Fruit fly (Drosophila melanogaster): ENCODE measurements around the gene CrebA.

Gene CrebA

DNA sequence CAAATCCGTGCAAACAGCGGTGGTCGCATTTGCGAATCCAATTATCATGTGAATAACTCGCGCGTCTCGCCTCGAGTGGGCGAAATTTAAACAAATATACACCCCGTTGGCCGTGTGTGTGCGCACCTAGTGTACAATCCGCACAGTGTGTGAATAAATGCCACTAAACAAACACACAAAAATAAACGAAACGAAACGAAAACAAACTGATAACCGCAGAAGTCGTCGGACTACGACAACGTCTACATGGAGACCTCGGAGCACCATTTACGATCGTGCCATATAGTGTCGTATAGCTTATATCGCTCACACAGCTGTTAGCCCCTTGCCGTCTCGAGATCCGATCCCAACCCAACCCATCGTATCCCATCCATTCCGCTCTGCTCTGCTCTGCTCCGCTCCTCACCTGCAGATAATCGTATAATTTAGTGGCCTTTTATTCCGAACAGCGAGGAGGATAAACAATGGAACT lies 31.3 kb downstream of the CrebA start (continued):
- TF ChIP-seq odd (GFP tag; optimal IDR thresholded peaks at IDR 0.05) (peak; percentile 90), Hr39 (optimal IDR thresholded peaks at IDR 0.05) (no peak), HLH3B (GFP tag; IDR thresholded peaks at IDR 0.05) (peak; percentile 49; the same call in 1 of the 2 replicates), Poxn (GFP tag; IDR thresholded peaks at IDR 0.05) (no peak), pros (GFP tag; optimal IDR thresholded peaks at IDR 0.05) (peak; percentile 23), CG6683 (GFP tag; optimal IDR thresholded peaks at IDR 0.05) (peak; percentile 42), Taf1 (GFP tag; IDR thresholded peaks at IDR 0.05) (no peak), zen (tag; optimal IDR thresholded peaks at IDR 0.05) (no peak), NFAT (GFP tag; IDR thresholded peaks at IDR 0.05) (peak; percentile 32; the same call in 1 of the 2 replicates), Doc2 (GFP tag; IDR thresholded peaks at IDR 0.05) (no peak), otp (GFP tag; IDR thresholded peaks at IDR 0.05) (peak; percentile 52; the same call in 1 of the 3 replicates), gsb-n (tag; optimal IDR thresholded peaks at IDR 0.05) (no peak), Spps (tag; optimal IDR thresholded peaks at IDR 0.05) (no peak), Dfd (GFP tag; optimal IDR thresholded peaks at IDR 0.05) (no peak), grau (tag; optimal IDR thresholded peaks at IDR 0.05) (peak; percentile 48), CG13775 (GFP tag; optimal IDR thresholded peaks at IDR 0.05) (peak; percentile 42), lab (GFP tag; optimal IDR thresholded peaks at IDR 0.05) (peak; percentile 89), Usf (GFP tag; optimal IDR thresholded peaks at IDR 0.05) (no peak), GATAe (GFP tag; conservative IDR thresholded peaks at IDR 0.05) (0 out of 2 replicates have a peak, but pooled peaks have one; percentile 21), ERR (GFP tag; optimal IDR thresholded peaks at IDR 0.05) (peak; percentile 7), so (GFP tag; IDR thresholded peaks at IDR 0.05) (peak; percentile 85; the same call in 2 of the 3 replicates), vvl (GFP tag; IDR thresholded peaks at IDR 0.05) (peak; percentile 69), nerfin-1 (tag; optimal IDR thresholded peaks at IDR 0.05) (peak; percentile 72), Ets97D (GFP tag; optimal IDR thresholded peaks at IDR 0.05) (no peak), exex (tag; optimal IDR thresholded peaks at IDR 0.05) (peak; percentile 69), Abd-B (GFP tag; optimal IDR thresholded peaks at IDR 0.05) (no peak), wek (GFP tag; optimal IDR thresholded peaks at IDR 0.05) (peak; percentile 76), ase (GFP tag; IDR thresholded peaks at IDR 0.05) (peak; percentile 30; the same call in 1 of the 3 replicates), pan (optimal IDR thresholded peaks at IDR 0.05) (no peak), pan (GFP tag; optimal IDR thresholded peaks at IDR 0.05 in 1 of 2, IDR thresholded peaks at IDR 0.05 in 1 of 2) (peak in 1 of 2 experiments; percentile 53), vnd (GFP tag; IDR thresholded peaks at IDR 0.05; ENCODE audit: partially characterized antibody) (no peak), tx (GFP tag; optimal IDR thresholded peaks at IDR 0.05) (no peak), CG4820 (GFP tag; optimal IDR thresholded peaks at IDR 0.05) (no peak), pho (GFP tag; optimal IDR thresholded peaks at IDR 0.05) (peak; percentile 35), CG9215 (GFP tag; IDR thresholded peaks at IDR 0.05) (no peak), CG6254 (GFP tag; optimal IDR thresholded peaks at IDR 0.05) (no peak), CG11398 (GFP tag; optimal IDR thresholded peaks at IDR 0.05) (peak; percentile 61), scrt (GFP tag; optimal IDR thresholded peaks at IDR 0.05) (peak; percentile 57), CTCF (GFP tag; optimal IDR thresholded peaks at IDR 0.05) (no peak), chif (GFP tag; optimal IDR thresholded peaks at IDR 0.05) (no peak), lov (optimal IDR thresholded peaks at IDR 0.05) (no peak), lov (GFP tag; IDR thresholded peaks at IDR 0.05) (no peak), hbn (GFP tag; IDR thresholded peaks at IDR 0.05; ENCODE audit: partially characterized antibody) (no peak), al (GFP tag; IDR thresholded peaks at IDR 0.05) (no peak), Eip74EF (GFP tag; optimal IDR thresholded peaks at IDR 0.05) (no peak), Opbp (GFP tag; IDR thresholded peaks at IDR 0.05; ENCODE audit: partially characterized antibody) (no peak), aop (GFP tag; IDR thresholded peaks at IDR 0.05) (no peak), jigr1 (GFP tag; IDR thresholded peaks at IDR 0.05) (no peak), CG8478 (optimal IDR thresholded peaks at IDR 0.05) (no peak), run (tag; optimal IDR thresholded peaks at IDR 0.05) (peak; percentile 73), Fer1 (GFP tag; optimal IDR thresholded peaks at IDR 0.05) (peak; percentile 90), CG11085 (GFP tag; IDR thresholded peaks at IDR 0.05) (no peak)

Data from whole organism, embryonic.